Worm (Caenorhabditis elegans): ENCODE data around the gene Y50E8A.6.
A peak's percentile ranks its signal among the peaks of the same experiment; 100 is the strongest.

Gene Y50E8A.6

DNA sequence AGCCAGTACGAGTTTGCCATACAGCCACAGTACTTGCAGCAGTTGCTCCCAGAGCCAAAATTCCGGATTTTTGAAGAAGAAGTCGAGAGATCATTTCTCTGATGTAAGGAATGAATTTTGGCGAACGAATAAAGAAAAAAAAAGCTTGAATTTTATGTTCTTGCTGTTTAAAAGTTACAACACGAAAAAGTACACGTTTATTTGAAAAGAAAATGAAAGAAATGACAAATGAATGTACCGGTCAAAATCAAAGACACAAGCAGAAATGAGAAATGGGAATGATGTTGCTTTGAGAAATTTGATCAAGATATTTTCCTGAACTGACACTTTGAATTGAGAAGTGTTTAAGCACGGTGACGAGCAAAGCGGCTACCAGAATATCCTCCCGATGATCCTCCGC is at the start of gene Y50E8A.6:
Gene Y50E8A.6 (minus strand): TSS at position 101 of the 400 bp plus-strand sequence.
- TF ChIP-seq ceh-88 (GFP tag; IDR thresholded peaks at IDR 0.05), result no peak
- no peak for TF ChIP-seq ets-5 (GFP tag; IDR thresholded peaks at IDR 0.05)
- TF ChIP-seq unc-98 (GFP tag; IDR thresholded peaks at IDR 0.05), result no peak
- TF ChIP-seq nhr-20 (tag; optimal IDR thresholded peaks at IDR 0.05), result no peak
- no peak for TF ChIP-seq lin-35 (GFP tag; optimal IDR thresholded peaks at IDR 0.05)
- no peak for TF ChIP-seq vab-15 (tag; optimal IDR thresholded peaks at IDR 0.05)

DNA sequence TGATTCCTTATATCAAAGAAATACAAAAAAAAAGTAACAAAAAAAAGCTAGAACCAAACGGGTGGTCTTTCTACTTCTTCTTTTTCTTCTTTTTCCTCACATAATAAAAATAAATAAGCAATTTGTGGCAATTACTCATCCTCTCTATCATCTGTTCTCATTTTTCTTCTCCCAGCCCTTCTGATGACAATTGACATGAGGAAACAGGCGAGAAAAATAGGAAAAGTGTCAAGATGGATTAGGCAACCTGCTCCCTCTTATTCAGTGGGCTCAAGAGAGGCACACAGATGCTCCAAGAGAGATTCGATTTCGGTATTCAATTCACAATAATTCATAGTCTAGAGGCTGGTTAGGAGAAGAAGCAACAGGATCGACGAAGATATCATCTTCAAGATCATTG is 49.7 kb upstream of the Y50E8A.6 start:
- TF ChIP-seq grh-1 (GFP tag; IDR thresholded peaks at IDR 0.05) (no peak), lin-39 (tag; optimal IDR thresholded peaks at IDR 0.05) (no peak), pax-3 (tag; optimal IDR thresholded peaks at IDR 0.05) (no peak), vab-15 (tag; optimal IDR thresholded peaks at IDR 0.05) (no peak), nhr-85 (tag) (no peak), isw-1 (GFP tag; IDR thresholded peaks at IDR 0.05) (no peak), ceh-8 (GFP tag; optimal IDR thresholded peaks at IDR 0.05) (peak; percentile 3), hlh-17 (GFP tag; optimal IDR thresholded peaks at IDR 0.05; ENCODE audit: borderline replicate concordance) (no peak), lin-14 (GFP tag; optimal IDR thresholded peaks at IDR 0.05) (peak; percentile 35), nhr-90 (tag; optimal IDR thresholded peaks at IDR 0.05; ENCODE audit: poor library complexity) (no peak), nhr-76 (tag; optimal IDR thresholded peaks at IDR 0.05) (no peak), pqm-1 (tag; optimal IDR thresholded peaks at IDR 0.05) (no peak), hlh-4 (tag; optimal IDR thresholded peaks at IDR 0.05) (no peak), F16B12.6 (tag; optimal IDR thresholded peaks at IDR 0.05) (no peak), Y116A8C.19 (tag; optimal IDR thresholded peaks at IDR 0.05; ENCODE audit: borderline replicate concordance) (no peak), fos-1 (tag; optimal IDR thresholded peaks at IDR 0.05) (no peak), mef-2 (tag; optimal IDR thresholded peaks at IDR 0.05) (no peak), fkh-4 (tag; optimal IDR thresholded peaks at IDR 0.05; ENCODE audit: borderline replicate concordance) (no peak)

ce11 chrV:14788462-14788861 is 47.3 kb upstream of the Y50E8A.6 start:
- TF ChIP-seq elt-3 (tag; optimal IDR thresholded peaks at IDR 0.05) (peak in 1 of 6 experiments; percentile 60), nhr-85 (tag) (peak; percentile 74), ceh-63 (GFP tag; optimal IDR thresholded peaks at IDR 0.05) (no peak), pqm-1 (tag; optimal IDR thresholded peaks at IDR 0.05) (no peak), C34B4.2 (tag; optimal IDR thresholded peaks at IDR 0.05) (no peak), efl-1 (optimal IDR thresholded peaks at IDR 0.05) (no peak), efl-1 (GFP tag; optimal IDR thresholded peaks at IDR 0.05 in 1 of 2) (peak in 1 of 2 experiments; percentile 67), snu-23 (GFP tag; optimal IDR thresholded peaks at IDR 0.05) (peak; percentile 18), C16A3.4 (tag; optimal IDR thresholded peaks at IDR 0.05) (no peak), lin-39 (tag; optimal IDR thresholded peaks at IDR 0.05) (no peak), nhr-20 (tag; optimal IDR thresholded peaks at IDR 0.05) (peak; percentile 25), nhr-84 (tag; optimal IDR thresholded peaks at IDR 0.05) (no peak), lin-14 (GFP tag; optimal IDR thresholded peaks at IDR 0.05) (peak; percentile 53), blmp-1 (tag; optimal IDR thresholded peaks at IDR 0.05) (peak; percentile 96)

DNA sequence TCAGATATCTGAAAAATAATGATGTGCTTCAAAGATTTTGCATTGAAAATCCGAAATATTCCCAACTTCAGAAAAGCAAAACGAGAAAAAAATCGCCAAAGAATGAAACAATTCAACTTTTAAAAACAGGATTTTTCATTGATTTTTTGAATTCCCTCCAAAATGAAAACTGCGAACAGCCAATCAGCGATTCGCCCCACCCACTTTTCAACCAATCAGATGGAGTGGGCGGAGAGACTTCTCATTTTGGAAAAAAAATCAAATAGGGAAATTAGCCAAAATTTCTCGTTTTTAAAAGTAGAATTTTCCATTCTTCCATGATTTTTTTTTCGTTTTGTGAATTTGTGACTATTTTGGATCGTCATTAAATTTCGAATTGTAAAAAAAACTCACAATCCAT is 43.7 kb upstream of the Y50E8A.6 start:
- no peak for TF ChIP-seq efl-1 (optimal IDR thresholded peaks at IDR 0.05)
- TF ChIP-seq efl-1 (GFP tag; optimal IDR thresholded peaks at IDR 0.05 in 1 of 2), result peak in 1 of 2 experiments; percentile 35
- TF ChIP-seq nhr-71 (tag; optimal IDR thresholded peaks at IDR 0.05), result no peak
- TF ChIP-seq dpl-1 (GFP tag; optimal IDR thresholded peaks at IDR 0.05), result peak in 1 of 3 experiments; percentile 12
- TF ChIP-seq grh-1 (GFP tag; IDR thresholded peaks at IDR 0.05), result no peak
- no peak for TF ChIP-seq unc-62 (GFP tag; optimal IDR thresholded peaks at IDR 0.05)
- TF ChIP-seq lin-14 (GFP tag; optimal IDR thresholded peaks at IDR 0.05), result no peak
- no peak for TF ChIP-seq fos-1 (tag; optimal IDR thresholded peaks at IDR 0.05)
- TF ChIP-seq ceh-88 (GFP tag; IDR thresholded peaks at IDR 0.05), result no peak
- no peak for TF ChIP-seq lir-3 (tag; optimal IDR thresholded peaks at IDR 0.05; ENCODE audit: poor library complexity)
- no peak for TF ChIP-seq mep-1 (tag; optimal IDR thresholded peaks at IDR 0.05)
- TF ChIP-seq skn-1 (tag; optimal IDR thresholded peaks at IDR 0.05), result no peak
